Fruit fly (Drosophila melanogaster) whole organism, wandering third instar larva: Measurements from ENCODE around the gene MESK4.

Source experiments
- Dif ChIP-seq: fragments of 200-275, 200-300 bp; sonication (Bioruptor generic); optimal IDR thresholded peaks from 2 replicates; lab custom pipeline; 2018; ENCODE audit warnings: missing biosample characterization, missing genetic modification characterization; ENCODE audit not compliant: partially characterized antibody
- OdsH ChIP-seq: fragments of 200-800 bp; sonication (Bioruptor generic); optimal IDR thresholded peaks from 2 replicates; lab custom pipeline; 2016; ENCODE audit warnings: missing biosample characterization, mild to moderate bottlenecking, missing genetic modification characterization
- br ChIP-seq: fragments of 200-800 bp; sonication (Bioruptor generic); optimal IDR thresholded peaks from 2 replicates; lab custom pipeline; 2016; ENCODE audit warnings: missing biosample characterization, missing genetic modification characterization
- fru ChIP-seq: fragments of 200-800 bp; sonication (Bioruptor generic); optimal IDR thresholded peaks from 3 replicates; lab custom pipeline; 2016; ENCODE audit warnings: missing biosample characterization, mild to moderate bottlenecking, missing genetic modification characterization
- psq ChIP-seq: fragments of 200-800 bp; sonication (Bioruptor generic); optimal IDR thresholded peaks from 3 replicates; lab custom pipeline; 2017; ENCODE audit warnings: missing biosample characterization, mild to moderate bottlenecking, missing genetic modification characterization, moderate library complexity
- rgr ChIP-seq: fragments of 200-800 bp; sonication (Bioruptor generic); optimal IDR thresholded peaks from 3 replicates; lab custom pipeline; 2016; ENCODE audit warnings: missing biosample characterization, mild to moderate bottlenecking, missing genetic modification characterization

DNA sequence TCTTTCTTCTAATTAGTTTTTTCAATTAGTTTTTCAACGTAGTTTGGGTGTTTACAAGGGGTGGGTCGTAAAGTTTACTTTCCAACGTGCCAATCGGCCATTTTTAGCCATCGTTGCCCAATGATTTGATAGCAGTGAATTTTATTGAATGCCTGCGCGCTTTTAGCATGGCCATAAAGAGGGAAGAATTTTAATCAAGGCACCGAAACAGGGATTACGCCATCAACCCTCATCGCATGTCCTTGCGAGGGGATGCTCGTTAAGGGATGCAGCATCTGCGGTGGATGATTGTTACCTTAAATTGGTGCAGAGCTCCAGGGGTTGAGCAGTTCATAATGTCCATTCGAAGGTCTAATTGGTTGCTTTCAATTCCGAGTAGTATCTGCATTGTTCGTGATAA is 5.6 kb upstream of the MESK4 start:
- TF ChIP-seq fru (no peak), br (GFP tag; lab: Kevin White, UChicago) (no peak), psq (GFP tag; lab: Kevin White, UChicago) (no peak), Dif (no peak), rgr (no peak), OdsH (GFP tag; lab: Kevin White, UChicago) (no peak)
